Worm (Caenorhabditis elegans) whole organism, young adult: ENCODE measurements around the gene set-20.
A peak's percentile ranks its signal among the peaks of the same experiment; 100 is the strongest.

Experiments
- B0261.1 ChIP-seq: sonication (generic microtip); optimal IDR thresholded peaks from 2 replicates; lab custom pipeline; 2016; ENCODE audit warnings: mild to moderate bottlenecking, missing genetic modification characterization, moderate library complexity, missing compliant biosample characterization
- C17E4.6 ChIP-seq: fragments of 200-800 bp; sonication (Bioruptor generic); IDR thresholded peaks from 2 replicates; pipeline ENCODE4 v1.3.6; 2022; ENCODE audit warnings: missing genetic modification reagents, missing genetic modification characterization, missing compliant biosample characterization
- F37B4.10 ChIP-seq: fragments of 200-800 bp; sonication (Bioruptor generic); IDR thresholded peaks from 2 replicates; pipeline ENCODE4 v1.3.6; 2022; ENCODE audit warnings: missing genetic modification characterization, missing compliant biosample characterization
- F39B2.1 ChIP-seq: fragments of 200-800 bp; sonication (Bioruptor generic); IDR thresholded peaks from 2 replicates; pipeline ENCODE4 v1.3.6; 2022; ENCODE audit warnings: missing genetic modification reagents, missing genetic modification characterization, missing compliant biosample characterization
- F49E8.2 ChIP-seq: sonication (generic microtip); optimal IDR thresholded peaks from 3 replicates; lab custom pipeline; 2017; ENCODE audit warnings: missing genetic modification characterization, mild to moderate bottlenecking, missing compliant biosample characterization, antibody characterized with exemption, moderate library complexity; ENCODE audit not compliant: insufficient read depth
- F57A8.1 ChIP-seq: fragments of 200-800 bp; sonication (Bioruptor generic); optimal IDR thresholded peaks from 2 replicates; lab custom pipeline; 2018; ENCODE audit warnings: mild to moderate bottlenecking, missing genetic modification characterization, moderate library complexity, missing compliant biosample characterization
- K12H6.12 ChIP-seq: fragments of 200-800 bp; sonication (Bioruptor generic); optimal IDR thresholded peaks from 2 replicates; lab custom pipeline; 2018; ENCODE audit warnings: mild to moderate bottlenecking, missing genetic modification characterization, missing compliant biosample characterization
- Y53F4B.3 ChIP-seq: fragments of 200-800 bp; sonication (Bioruptor generic); IDR thresholded peaks from 2 replicates; pipeline ENCODE4 v1.3.6; 2022; ENCODE audit warnings: missing genetic modification reagents, missing genetic modification characterization, missing compliant biosample characterization
- Y79H2A.3 ChIP-seq: fragments of 200-800 bp; sonication (Bioruptor generic); conservative IDR thresholded peaks from 2 replicates; pipeline ENCODE4 v1.3.6; 2022; ENCODE audit warnings: missing genetic modification reagents, missing genetic modification characterization, missing compliant biosample characterization
- ama-1 ChIP-seq, 3 experiments: fragments of 150-350 bp in 1 of 3; sonication (generic microtip) in 2 of 3; optimal IDR thresholded peaks; 2 replicates each; lab custom pipeline; 2014 to 2018; ENCODE audit warnings: missing biosample characterization in 2 of 3, missing genetic modification characterization in 2 of 3, missing genetic modification reagents in 2 of 3
- aptf-3 ChIP-seq: fragments of 200-800 bp; sonication (Bioruptor generic); IDR thresholded peaks from 2 replicates; pipeline ENCODE4 v1.3.6; 2022; ENCODE audit warnings: missing genetic modification characterization, missing compliant biosample characterization
- bed-2 ChIP-seq: fragments of 200-800 bp; sonication (Bioruptor generic); IDR thresholded peaks from 2 replicates; pipeline ENCODE4 v1.3.6; 2022; ENCODE audit warnings: missing genetic modification reagents, missing genetic modification characterization, missing compliant biosample characterization
- ccch-3 ChIP-seq: fragments of 200-800 bp; sonication (Bioruptor generic); optimal IDR thresholded peaks from 2 replicates; lab custom pipeline; 2018; ENCODE audit warnings: mild to moderate bottlenecking, missing genetic modification characterization, missing compliant biosample characterization
- cebp-1 ChIP-seq, 2 experiments: fragments of 200-800 bp in 1 of 2; sonication (Bioruptor generic) in 1 of 2; sonication (generic microtip) in 1 of 2; IDR thresholded peaks in 1 of 2; optimal IDR thresholded peaks in 1 of 2; 2 replicates each; pipeline versions ENCODE4 v1.3.6 to Lab custom; 2017 to 2022; ENCODE audit warnings: missing compliant biosample characterization in 2 of 2, missing genetic modification characterization in 2 of 2, mild to moderate bottlenecking in 1 of 2, missing genetic modification reagents in 1 of 2, moderate library complexity in 1 of 2
- ceh-100 ChIP-seq: fragments of 200-800 bp; sonication (Bioruptor generic); IDR thresholded peaks from 2 replicates; pipeline ENCODE4 v1.3.6; 2022; ENCODE audit warnings: missing genetic modification reagents, missing genetic modification characterization, missing compliant biosample characterization
- ceh-58 ChIP-seq: fragments of 200-800 bp; sonication (Bioruptor generic); IDR thresholded peaks from 2 replicates; pipeline ENCODE4 v1.3.6; 2022; ENCODE audit warnings: missing genetic modification characterization, missing compliant biosample characterization
- ceh-91 ChIP-seq: fragments of 200-800 bp; sonication (Bioruptor generic); IDR thresholded peaks from 2 replicates; pipeline ENCODE4 v1.3.6; 2022; ENCODE audit warnings: missing genetic modification reagents, missing genetic modification characterization, missing compliant biosample characterization
- die-1 ChIP-seq: sonication (generic microtip); optimal IDR thresholded peaks from 2 replicates; lab custom pipeline; 2016; ENCODE audit warnings: missing genotype, mild to moderate bottlenecking, missing genetic modification characterization, missing compliant biosample characterization
- dpl-1 ChIP-seq: fragments of 150-350 bp; optimal IDR thresholded peaks from 2 replicates; lab custom pipeline; 2014; ENCODE audit warnings: missing biosample characterization, missing genetic modification reagents, missing genetic modification characterization
- egl-18 ChIP-seq: fragments of 200-800 bp; sonication (Bioruptor generic); IDR thresholded peaks from 2 replicates; pipeline ENCODE4 v1.3.6; 2022; ENCODE audit warnings: missing genetic modification reagents, missing genetic modification characterization, missing compliant biosample characterization
- fkh-3 ChIP-seq: sonication (generic microtip); optimal IDR thresholded peaks from 2 replicates; lab custom pipeline; 2016; ENCODE audit warnings: mild to moderate bottlenecking, missing genetic modification characterization, missing compliant biosample characterization
- him-1 ChIP-seq: sonication (generic microtip); optimal IDR thresholded peaks from 2 replicates; lab custom pipeline; 2016; ENCODE audit warnings: missing genotype, missing genetic modification reagents, missing genetic modification characterization, missing compliant biosample characterization
- hlh-12 ChIP-seq: sonication (generic microtip); optimal IDR thresholded peaks from 2 replicates; lab custom pipeline; 2016; ENCODE audit warnings: missing genetic modification characterization, missing compliant biosample characterization
- hrde-1 ChIP-seq: sonication (generic microtip); optimal IDR thresholded peaks from 2 replicates; lab custom pipeline; 2016; ENCODE audit warnings: missing genetic modification characterization, mild to moderate bottlenecking, missing compliant biosample characterization, moderate library complexity, missing genotype, missing genetic modification reagents, borderline replicate concordance
- let-526 ChIP-seq: fragments of 200-800 bp; sonication (Bioruptor generic); IDR thresholded peaks from 2 replicates; pipeline ENCODE4 v1.3.6; 2022; ENCODE audit warnings: missing genetic modification reagents, missing genetic modification characterization, missing compliant biosample characterization
- lin-35 ChIP-seq, 3 experiments: fragments of 150-350 bp in 2 of 3; sonication (generic microtip) in 1 of 3; optimal IDR thresholded peaks; 2 replicates each; lab custom pipeline; 2014 to 2018; ENCODE audit warnings: missing biosample characterization in 3 of 3, missing genetic modification characterization in 3 of 3, missing genetic modification reagents in 3 of 3
- lin-54 ChIP-seq: fragments of 200-800 bp; sonication (Bioruptor generic); optimal IDR thresholded peaks from 2 replicates; lab custom pipeline; 2018; ENCODE audit warnings: mild to moderate bottlenecking, missing genetic modification characterization, missing compliant biosample characterization
- lir-1 ChIP-seq: fragments of 200-800 bp; sonication (Bioruptor generic); conservative IDR thresholded peaks from 2 replicates; pipeline ENCODE4 v1.3.6; 2022; ENCODE audit warnings: missing genetic modification reagents, missing genetic modification characterization, missing compliant biosample characterization
- lsy-27 ChIP-seq: sonication (generic microtip); optimal IDR thresholded peaks from 2 replicates; lab custom pipeline; 2017; ENCODE audit warnings: missing genetic modification characterization, mild to moderate bottlenecking, missing compliant biosample characterization, antibody characterized with exemption, missing genotype, borderline replicate concordance; ENCODE audit not compliant: insufficient read depth
- madf-10 ChIP-seq: sonication (generic microtip); optimal IDR thresholded peaks from 2 replicates; lab custom pipeline; 2016; ENCODE audit warnings: mild to moderate bottlenecking, missing genetic modification characterization, missing compliant biosample characterization
- madf-8 ChIP-seq: fragments of 200-800 bp; sonication (Bioruptor generic); conservative IDR thresholded peaks from 2 replicates; pipeline ENCODE4 v1.3.6; 2022; ENCODE audit warnings: missing genetic modification reagents, missing genetic modification characterization, missing compliant biosample characterization
- nfyb-1 ChIP-seq: fragments of 200-800 bp; sonication (Bioruptor generic); IDR thresholded peaks from 2 replicates; pipeline ENCODE4 v1.3.6; 2022; ENCODE audit warnings: missing genetic modification reagents, missing genetic modification characterization, missing compliant biosample characterization
- nhr-179 ChIP-seq: sonication (generic microtip); optimal IDR thresholded peaks from 2 replicates; lab custom pipeline; 2016; ENCODE audit warnings: mild to moderate bottlenecking, missing genetic modification characterization, missing compliant biosample characterization
- nhr-90 ChIP-seq: sonication (generic microtip); optimal IDR thresholded peaks from 2 replicates; lab custom pipeline; 2016; ENCODE audit warnings: missing genotype, mild to moderate bottlenecking, missing genetic modification characterization, missing compliant biosample characterization
- rcor-1 ChIP-seq: fragments of 200-800 bp; sonication (Bioruptor generic); IDR thresholded peaks from 2 replicates; pipeline ENCODE4 v1.3.6; 2022; ENCODE audit warnings: missing genetic modification reagents, missing genetic modification characterization, missing compliant biosample characterization
- rec-8 ChIP-seq, 2 experiments: sonication (generic microtip); optimal IDR thresholded peaks; 2 replicates each; lab custom pipeline; 2016; ENCODE audit warnings: mild to moderate bottlenecking in 2 of 2, missing genetic modification characterization in 2 of 2, missing genetic modification reagents in 2 of 2, missing genotype in 2 of 2, missing biosample characterization in 1 of 2, missing compliant biosample characterization in 1 of 2, moderate library complexity in 1 of 2
- snpc-1.1 ChIP-seq: sonication (generic microtip); optimal IDR thresholded peaks from 2 replicates; lab custom pipeline; 2017; ENCODE audit warnings: missing genetic modification characterization, mild to moderate bottlenecking, missing compliant biosample characterization, antibody characterized with exemption, moderate library complexity, missing genotype, missing genetic modification reagents; ENCODE audit not compliant: insufficient read depth
- somi-1 ChIP-seq: fragments of 200-800 bp; sonication (Bioruptor generic); optimal IDR thresholded peaks from 2 replicates; lab custom pipeline; 2018; ENCODE audit warnings: mild to moderate bottlenecking, missing genetic modification characterization, missing compliant biosample characterization
- sptf-2 ChIP-seq: fragments of 200-800 bp; sonication (Bioruptor generic); optimal IDR thresholded peaks from 2 replicates; lab custom pipeline; 2018; ENCODE audit warnings: mild to moderate bottlenecking, missing genetic modification characterization, missing compliant biosample characterization
- tbx-9 ChIP-seq: sonication (generic microtip); optimal IDR thresholded peaks from 2 replicates; lab custom pipeline; 2016; ENCODE audit warnings: borderline replicate concordance, missing genetic modification characterization, inconsistent platforms, missing compliant biosample characterization
- unc-62 ChIP-seq: fragments of 150-350 bp; optimal IDR thresholded peaks from 2 replicates; lab custom pipeline; 2014; ENCODE audit warnings: missing biosample characterization, missing genetic modification reagents, missing genetic modification characterization
- zim-3 ChIP-seq: sonication (generic microtip); optimal IDR thresholded peaks from 2 replicates; lab custom pipeline; 2017; ENCODE audit warnings: mild to moderate bottlenecking, missing genetic modification characterization, moderate library complexity, missing compliant biosample characterization
- ztf-25 ChIP-seq: fragments of 200-800 bp; sonication (Bioruptor generic); IDR thresholded peaks from 2 replicates; pipeline ENCODE4 v1.3.6; 2022; ENCODE audit warnings: missing genetic modification reagents, missing genetic modification characterization, missing compliant biosample characterization
- ztf-26 ChIP-seq: sonication (generic microtip); optimal IDR thresholded peaks from 2 replicates; lab custom pipeline; 2017; ENCODE audit warnings: missing genetic modification characterization, missing compliant biosample characterization
- ztf-28 ChIP-seq: fragments of 200-800 bp; sonication (Bioruptor generic); IDR thresholded peaks from 2 replicates; pipeline ENCODE4 v1.3.6; 2022; ENCODE audit warnings: missing genetic modification reagents, missing genetic modification characterization, missing compliant biosample characterization
- ztf-3 ChIP-seq: fragments of 200-800 bp; sonication (Bioruptor generic); optimal IDR thresholded peaks from 2 replicates; lab custom pipeline; 2018; ENCODE audit warnings: mild to moderate bottlenecking, missing genetic modification characterization, missing compliant biosample characterization
- ztf-6 ChIP-seq: fragments of 200-800 bp; sonication (Bioruptor generic); IDR thresholded peaks from 2 replicates; pipeline ENCODE4 v1.3.6; 2022; ENCODE audit warnings: missing genetic modification reagents, missing genetic modification characterization, missing compliant biosample characterization

Gene set-20

ce11 chrX:5709205-5709604 lies 23.2 kb upstream of the set-20 start (continued):
- no peak for TF ChIP-seq snpc-1.1 (tag; lab: Kevin White, UChicago)
- no peak for TF ChIP-seq dpl-1 (GFP tag; lab: Kevin White, UChicago)
- TF ChIP-seq zim-3 (tag; lab: Kevin White, UChicago): no peak
- no peak for TF ChIP-seq Y79H2A.3 (GFP tag; lab: Robert Waterston, UW)
- TF ChIP-seq rec-8 (tag; optimal IDR thresholded peaks at IDR 0.05; lab: Kevin White, UChicago): no peak
- TF ChIP-seq lin-35 (GFP tag; optimal IDR thresholded peaks at IDR 0.05; lab: Kevin White, UChicago): no peak
- TF ChIP-seq ztf-26 (tag; lab: Kevin White, UChicago): no peak
- TF ChIP-seq cebp-1 (GFP tag; IDR thresholded peaks at IDR 0.05; lab: Robert Waterston, UW): no peak
- TF ChIP-seq cebp-1 (tag; optimal IDR thresholded peaks at IDR 0.05; lab: Kevin White, UChicago): no peak
- no peak for TF ChIP-seq nhr-179
- no peak for TF ChIP-seq ama-1 (optimal IDR thresholded peaks at IDR 0.05; lab: Kevin White, UChicago)
- TF ChIP-seq ama-1 (GFP tag; optimal IDR thresholded peaks at IDR 0.05; lab: Kevin White, UChicago): peak in 1 of 2 experiments; percentile 32
- no peak for TF ChIP-seq madf-8 (GFP tag; lab: Robert Waterston, UW)
- TF ChIP-seq B0261.1 (tag; lab: Kevin White, UChicago): peak; percentile 83
- TF ChIP-seq nhr-90 (tag; lab: Kevin White, UChicago): peak; percentile 41
- peak; percentile 53 for TF ChIP-seq hlh-12 (tag; lab: Kevin White, UChicago)
- no peak for TF ChIP-seq lir-1
- TF ChIP-seq tbx-9 (tag; lab: Kevin White, UChicago): no peak
- peak; percentile 62 for TF ChIP-seq die-1 (tag; lab: Kevin White, UChicago)
- no peak for TF ChIP-seq ceh-58 (GFP tag; lab: Robert Waterston, UW)
- no peak for TF ChIP-seq K12H6.12
- TF ChIP-seq bed-2 (GFP tag; lab: Robert Waterston, UW): no peak
- TF ChIP-seq ztf-25 (GFP tag; lab: Robert Waterston, UW): peak; percentile 54; the same call in 1 of the 2 replicates
- TF ChIP-seq lin-54 (GFP tag; lab: Kevin White, UChicago): no peak
- no peak for TF ChIP-seq ceh-91
- TF ChIP-seq nfyb-1 (GFP tag; lab: Robert Waterston, UW): 0 out of 2 replicates have a peak, but pooled peaks have one; percentile 20
- TF ChIP-seq egl-18: no peak
- TF ChIP-seq F57A8.1: no peak
- no peak for TF ChIP-seq aptf-3 (GFP tag; lab: Robert Waterston, UW)
- TF ChIP-seq F37B4.10: no peak
- TF ChIP-seq ztf-28 (GFP tag; lab: Robert Waterston, UW): no peak
- peak; percentile 30; the same call in 1 of the 2 replicates for TF ChIP-seq rcor-1 (GFP tag; lab: Robert Waterston, UW)
- no peak for TF ChIP-seq hrde-1 (tag; lab: Kevin White, UChicago)
- no peak for TF ChIP-seq ceh-100
- TF ChIP-seq sptf-2 (GFP tag; lab: Kevin White, UChicago): no peak
- TF ChIP-seq Y53F4B.3 (GFP tag; lab: Robert Waterston, UW): no peak
- no peak for TF ChIP-seq fkh-3 (tag; lab: Kevin White, UChicago)
- no peak for TF ChIP-seq F49E8.2 (tag; lab: Kevin White, UChicago)
- no peak for TF ChIP-seq ccch-3 (GFP tag; lab: Kevin White, UChicago)
- TF ChIP-seq madf-10 (tag; lab: Kevin White, UChicago): no peak
- no peak for TF ChIP-seq ztf-6 (GFP tag; lab: Robert Waterston, UW)
- no peak for TF ChIP-seq ztf-3 (GFP tag; lab: Kevin White, UChicago)
- no peak for TF ChIP-seq lsy-27
- TF ChIP-seq F39B2.1 (GFP tag; lab: Robert Waterston, UW): no peak
- TF ChIP-seq somi-1: no peak
- no peak for TF ChIP-seq C17E4.6
- no peak for TF ChIP-seq let-526
- TF ChIP-seq him-1 (tag; lab: Kevin White, UChicago): peak; percentile 48
- no peak for TF ChIP-seq unc-62 (GFP tag; lab: Kevin White, UChicago)
